Worm (Caenorhabditis elegans) whole organism, mixed stage, embryonic: ENCODE results near the gene vps-53.

Experiments
- ham-2 ChIP-seq: fragments of 200-800 bp; sonication (Bioruptor generic); optimal IDR thresholded peaks from 2 replicates; lab custom pipeline; 2018; ENCODE audit warnings: mild to moderate bottlenecking, missing genetic modification characterization, missing compliant biosample characterization
- mab-5 ChIP-seq: fragments of 150-350 bp; optimal IDR thresholded peaks from 2 replicates; lab custom pipeline; 2014; ENCODE audit warnings: missing biosample characterization, missing genetic modification characterization
- nhr-12 ChIP-seq: fragments of 150-350 bp; optimal IDR thresholded peaks from 2 replicates; lab custom pipeline; 2014; ENCODE audit warnings: missing biosample characterization, missing genetic modification characterization
- nhr-2 ChIP-seq: fragments of 150-350 bp; optimal IDR thresholded peaks from 2 replicates; lab custom pipeline; 2014; ENCODE audit warnings: missing biosample characterization, missing genetic modification characterization

ce11 chrIII:9713862-9714261 is 43.5 kb downstream of the vps-53 start, which contains the start of gene ncx-6:
- TF ChIP-seq nhr-2 (tag; lab: Kevin White, UChicago): no peak
- no peak for TF ChIP-seq nhr-12 (tag; lab: Kevin White, UChicago)
- no peak for TF ChIP-seq ham-2 (GFP tag; lab: Kevin White, UChicago)
- no peak for TF ChIP-seq mab-5 (tag; lab: Kevin White, UChicago)
